Fruit fly (Drosophila melanogaster): Measurements from ENCODE around the gene Pde1c.

Pde1c gene

dm6 chr2L:11965610-11966594 is 37.5 kb upstream of the Pde1c start (continued):
- TF ChIP-seq CG6854 (GFP tag; optimal IDR thresholded peaks at IDR 0.05) (peak; percentile 9), salr (GFP tag; optimal IDR thresholded peaks at IDR 0.05) (peak in 1 of 2 experiments; percentile 5), CG31627 (GFP tag; optimal IDR thresholded peaks at IDR 0.05) (peak; percentile 31), achi (GFP tag; optimal IDR thresholded peaks at IDR 0.05) (peak; percentile 40), Smox (GFP tag; optimal IDR thresholded peaks at IDR 0.05) (peak; percentile 48), dsx (GFP tag; optimal IDR thresholded peaks at IDR 0.05; ENCODE audit: poor library complexity, severe bottlenecking) (no peak), lz (GFP tag; optimal IDR thresholded peaks at IDR 0.05) (peak; percentile 61), OdsH (GFP tag; optimal IDR thresholded peaks at IDR 0.05) (peak; percentile 26), Sox15 (GFP tag; optimal IDR thresholded peaks at IDR 0.05) (no peak), CG11902 (GFP tag; optimal IDR thresholded peaks at IDR 0.05) (no peak), topi (GFP tag; optimal IDR thresholded peaks at IDR 0.05) (peak; percentile 65), acj6 (GFP tag; optimal IDR thresholded peaks at IDR 0.05) (peak; percentile 55), CG7368 (GFP tag; optimal IDR thresholded peaks at IDR 0.05) (no peak), CG34406 (GFP tag; optimal IDR thresholded peaks at IDR 0.05) (peak; percentile 26), Blimp-1 (GFP tag; optimal IDR thresholded peaks at IDR 0.05) (peak; percentile 84), pdm3 (GFP tag; optimal IDR thresholded peaks at IDR 0.05) (peak; percentile 15), Hr4 (GFP tag; optimal IDR thresholded peaks at IDR 0.05) (peak; percentile 21), CG10631 (GFP tag; optimal IDR thresholded peaks at IDR 0.05) (peak; percentile 74), dac (GFP tag; optimal IDR thresholded peaks at IDR 0.05) (no peak), fd85E (GFP tag; optimal IDR thresholded peaks at IDR 0.05) (no peak), Hr39 (GFP tag; optimal IDR thresholded peaks at IDR 0.05) (peak; percentile 58)

- TF ChIP-seq CG8632 (GFP tag; optimal IDR thresholded peaks at IDR 0.05): peak; percentile 13
- TF ChIP-seq Eip78C (GFP tag): peak; percentile 46
- TF ChIP-seq eg (GFP tag; IDR thresholded peaks at IDR 0.05): 0 out of 3 replicates have a peak, but pooled peaks have one; percentile 12
- TF ChIP-seq CG10669 (GFP tag; optimal IDR thresholded peaks at IDR 0.05): no peak
- TF ChIP-seq CG11762 (GFP tag; optimal IDR thresholded peaks at IDR 0.05; ENCODE audit: insufficient read depth): no peak
- no peak for TF ChIP-seq achi (GFP tag; optimal IDR thresholded peaks at IDR 0.05)
- TF ChIP-seq CG6276 (GFP tag; optimal IDR thresholded peaks at IDR 0.05): peak; percentile 21
- 0 out of 3 replicates have a peak, but pooled peaks have one; percentile 40 for TF ChIP-seq CG6163 (GFP tag; IDR thresholded peaks at IDR 0.05)
Measured at dm6 chr2L:11963422-11964322, 35.3 kb upstream of the Pde1c start.

DNA sequence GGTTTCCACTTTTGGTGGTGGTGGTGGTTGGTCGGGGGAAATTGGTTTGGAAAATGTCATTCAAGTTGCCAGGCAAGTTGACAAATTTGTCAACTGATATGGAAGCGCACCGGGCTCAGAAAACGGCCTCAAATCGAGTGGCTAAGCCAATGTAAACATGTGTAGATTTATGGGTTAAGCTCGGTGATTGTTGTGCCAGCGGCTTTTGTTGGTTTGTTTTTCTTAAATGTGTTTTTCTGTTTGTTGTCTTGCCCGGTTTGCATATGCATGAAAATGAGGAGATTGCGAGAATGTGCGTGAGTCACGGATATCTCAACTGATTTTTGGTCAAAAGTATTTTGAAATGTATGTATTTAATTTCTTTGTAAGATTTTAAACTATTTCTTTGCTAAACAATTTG is 32.5 kb upstream of the Pde1c start:
- TF ChIP-seq achi (GFP tag; optimal IDR thresholded peaks at IDR 0.05): no peak
- TF ChIP-seq CG34406 (GFP tag; optimal IDR thresholded peaks at IDR 0.05): no peak
- peak; percentile 68 for TF ChIP-seq fkh (GFP tag; optimal IDR thresholded peaks at IDR 0.05)
- TF ChIP-seq Eip75B (GFP tag; optimal IDR thresholded peaks at IDR 0.05): no peak
- TF ChIP-seq CG11902 (GFP tag; optimal IDR thresholded peaks at IDR 0.05): no peak
- TF ChIP-seq OdsH (GFP tag; optimal IDR thresholded peaks at IDR 0.05): no peak
- TF ChIP-seq Sox15 (GFP tag; optimal IDR thresholded peaks at IDR 0.05): no peak
- no peak for TF ChIP-seq Sox102F (GFP tag; optimal IDR thresholded peaks at IDR 0.05)

- TF ChIP-seq Sox102F (GFP tag; optimal IDR thresholded peaks at IDR 0.05): no peak
- no peak for TF ChIP-seq ss (GFP tag; optimal IDR thresholded peaks at IDR 0.05)
- no peak for TF ChIP-seq Hr38 (GFP tag; optimal IDR thresholded peaks at IDR 0.05)
- peak; percentile 69 for TF ChIP-seq Eip78C (GFP tag)
- TF ChIP-seq CG10669 (GFP tag; optimal IDR thresholded peaks at IDR 0.05): no peak
- no peak for TF ChIP-seq CG6792 (GFP tag; optimal IDR thresholded peaks at IDR 0.05)
- TF ChIP-seq Ets96B (tag; optimal IDR thresholded peaks at IDR 0.05): peak; percentile 11
- TF ChIP-seq CG32006 (GFP tag; optimal IDR thresholded peaks at IDR 0.05): peak; percentile 51
- TF ChIP-seq Blimp-1 (GFP tag; optimal IDR thresholded peaks at IDR 0.05): no peak
- no peak for TF ChIP-seq svp (GFP tag)
- TF ChIP-seq CG3032 (tag; optimal IDR thresholded peaks at IDR 0.05): peak; percentile 6
- peak; percentile 13 for TF ChIP-seq CG10631 (GFP tag; optimal IDR thresholded peaks at IDR 0.05)
- TF ChIP-seq Sox15 (GFP tag; optimal IDR thresholded peaks at IDR 0.05): no peak
- peak; percentile 5 for TF ChIP-seq Hr4 (GFP tag; optimal IDR thresholded peaks at IDR 0.05)
Measured at dm6 chr2L:11958729-11959128, 30.4 kb upstream of the Pde1c start.

All from whole organism, prepupa.